Fruit fly (Drosophila melanogaster) whole organism, embryonic: ENCODE measurements around the gene spn-B.

Source experiments
- Adf1 ChIP-seq: fragments of 200-800 bp; sonication (Bioruptor generic); IDR thresholded peaks from 2 replicates; pipeline ENCODE4 v1.3.6; 2022; ENCODE audit warnings: missing biosample characterization, missing genetic modification characterization
- CG10462 ChIP-seq: fragments of 200-800 bp; sonication (Bioruptor generic); optimal IDR thresholded peaks from 2 replicates; lab custom pipeline; 2016; ENCODE audit warnings: missing biosample characterization, missing genetic modification characterization
- CG10959 ChIP-seq: fragments of 200-800 bp; sonication (Bioruptor generic); IDR thresholded peaks from 2 replicates; pipeline ENCODE4 v1.3.6; 2022; ENCODE audit warnings: missing biosample characterization, missing genetic modification characterization
- CG11085 ChIP-seq: fragments of 200-800 bp; sonication (Bioruptor generic); IDR thresholded peaks from 2 replicates; pipeline ENCODE4 v1.3.6; 2022; ENCODE audit warnings: missing biosample characterization, missing genetic modification characterization
- CG12155 ChIP-seq: fragments of 200-800 bp; sonication (Bioruptor generic); optimal IDR thresholded peaks from 3 replicates; lab custom pipeline; 2016; ENCODE audit warnings: missing biosample characterization, missing genetic modification characterization
- CG1233 ChIP-seq: fragments of 200-800 bp; sonication (Bioruptor generic); optimal IDR thresholded peaks from 4 replicates; lab custom pipeline; 2018; ENCODE audit warnings: missing biosample characterization, mild to moderate bottlenecking, missing genetic modification characterization
- CG12744 ChIP-seq: fragments of 200-800 bp; sonication (Bioruptor generic); optimal IDR thresholded peaks from 2 replicates; lab custom pipeline; 2016; ENCODE audit warnings: missing biosample characterization, missing genetic modification characterization
- CG13775 ChIP-seq: fragments of 200-800 bp; sonication (Bioruptor generic); optimal IDR thresholded peaks from 3 replicates; lab custom pipeline; 2017; ENCODE audit warnings: missing biosample characterization, mild to moderate bottlenecking, missing genetic modification characterization
- CG14965 ChIP-seq: fragments of 200-800 bp; sonication (Bioruptor generic); optimal IDR thresholded peaks from 2 replicates; lab custom pipeline; 2016; ENCODE audit warnings: missing biosample characterization, missing genetic modification characterization, borderline replicate concordance
- CG18011 ChIP-seq: fragments of 200-800 bp; sonication (Bioruptor generic); optimal IDR thresholded peaks from 2 replicates; lab custom pipeline; 2017; ENCODE audit warnings: missing biosample characterization, missing genetic modification characterization, mild to moderate bottlenecking, moderate library complexity, missing genotype
- CG2202 ChIP-seq: fragments of 200-800 bp; sonication (Bioruptor generic); optimal IDR thresholded peaks from 2 replicates; lab custom pipeline; 2018; ENCODE audit warnings: missing biosample characterization, mild to moderate bottlenecking, missing genetic modification characterization
- CG2875 ChIP-seq: fragments of 200-800 bp; sonication (Bioruptor generic); optimal IDR thresholded peaks from 2 replicates; lab custom pipeline; 2017; ENCODE audit warnings: missing biosample characterization, mild to moderate bottlenecking, missing genetic modification characterization, missing genetic modification reagents
- CG30020 ChIP-seq: fragments of 200-800 bp; optimal IDR thresholded peaks from 2 replicates; lab custom pipeline; 2019; ENCODE audit warnings: missing biosample characterization, mild to moderate bottlenecking, missing genetic modification characterization, moderate library complexity
- CG30431 ChIP-seq: fragments of 200-800 bp; sonication (Bioruptor generic); optimal IDR thresholded peaks from 2 replicates; lab custom pipeline; 2017; ENCODE audit warnings: missing biosample characterization, missing genetic modification characterization
- CG31224 ChIP-seq: fragments of 200-800 bp; sonication (Bioruptor generic); IDR thresholded peaks from 2 replicates; pipeline ENCODE4 v1.3.6; 2022; ENCODE audit warnings: missing biosample characterization, missing genetic modification characterization
- CG34224 ChIP-seq: fragments of 200-800 bp; sonication (Bioruptor generic); IDR thresholded peaks from 3 replicates; pipeline ENCODE4 v1.3.6; 2022; ENCODE audit warnings: missing biosample characterization, missing genetic modification characterization; ENCODE audit not compliant: partially characterized antibody
- CG34376 ChIP-seq: fragments of 200-800 bp; sonication (Bioruptor generic); optimal IDR thresholded peaks from 2 replicates; lab custom pipeline; 2018; ENCODE audit warnings: missing biosample characterization, mild to moderate bottlenecking, missing genetic modification characterization
- CG4730 ChIP-seq: fragments of 200-800 bp; sonication (Bioruptor generic); IDR thresholded peaks from 2 replicates; pipeline ENCODE4 v1.3.6; 2022; ENCODE audit warnings: missing biosample characterization, missing genetic modification characterization
- CG4820 ChIP-seq: fragments of 200-800 bp; sonication (Bioruptor generic); optimal IDR thresholded peaks from 3 replicates; lab custom pipeline; 2016; ENCODE audit warnings: missing biosample characterization, missing genetic modification characterization
- CG6854 ChIP-seq: fragments of 200-800 bp; sonication (Bioruptor generic); optimal IDR thresholded peaks from 3 replicates; lab custom pipeline; 2017; ENCODE audit warnings: missing biosample characterization, mild to moderate bottlenecking, missing genetic modification characterization
- CG7271 ChIP-seq: fragments of 200-800 bp; sonication (Bioruptor generic); optimal IDR thresholded peaks from 2 replicates; lab custom pipeline; 2018; ENCODE audit warnings: missing biosample characterization, mild to moderate bottlenecking, missing genetic modification characterization, moderate library complexity
- CG8478 ChIP-seq: fragments of >200 bp; optimal IDR thresholded peaks from 2 replicates; lab custom pipeline; 2018
- D19A ChIP-seq: fragments of 200-800 bp; optimal IDR thresholded peaks from 3 replicates; lab custom pipeline; 2019; ENCODE audit warnings: missing biosample characterization, mild to moderate bottlenecking, missing genetic modification characterization, moderate library complexity
- Dad ChIP-seq: fragments of 200-800 bp; sonication (Bioruptor generic); optimal IDR thresholded peaks from 3 replicates; lab custom pipeline; 2016; ENCODE audit warnings: missing biosample characterization, missing genetic modification characterization
- Dip2 ChIP-seq: fragments of 200-800 bp; sonication (Bioruptor generic); IDR thresholded peaks from 2 replicates; pipeline ENCODE4 v1.3.6; 2022; ENCODE audit warnings: missing biosample characterization, missing genetic modification characterization
- E2f2 ChIP-seq: fragments of 200-800 bp; sonication (Bioruptor generic); IDR thresholded peaks from 2 replicates; pipeline ENCODE4 v1.3.6; 2022; ENCODE audit warnings: missing biosample characterization, missing genetic modification characterization
- Eip74EF ChIP-seq, 2 experiments: fragments of 200-800 bp in 1 of 2; fragments of >200 bp in 1 of 2; sonication (Bioruptor generic) in 1 of 2; optimal IDR thresholded peaks; 2 replicates each; lab custom pipeline; 2017 to 2019; ENCODE audit warnings: missing biosample characterization in 2 of 2, missing genetic modification characterization in 2 of 2, mild to moderate bottlenecking in 1 of 2, moderate library complexity in 1 of 2
- GATAe ChIP-seq: fragments of 200-800 bp; sonication (Bioruptor generic); conservative IDR thresholded peaks from 2 replicates; pipeline ENCODE4 v1.3.6; 2022; ENCODE audit warnings: missing biosample characterization, missing genetic modification characterization
- Gsc ChIP-seq: fragments of 200-800 bp; sonication (Bioruptor generic); IDR thresholded peaks from 2 replicates; pipeline ENCODE4 v1.3.6; 2022; ENCODE audit warnings: missing biosample characterization, missing genetic modification characterization
- HLH3B ChIP-seq: fragments of 200-800 bp; sonication (Bioruptor generic); IDR thresholded peaks from 2 replicates; pipeline ENCODE4 v1.3.6; 2022; ENCODE audit warnings: missing biosample characterization, missing genetic modification characterization
- Nf-YC ChIP-seq: fragments of 200-800 bp; optimal IDR thresholded peaks from 3 replicates; lab custom pipeline; 2019; ENCODE audit warnings: missing biosample characterization, mild to moderate bottlenecking, missing genetic modification characterization, moderate library complexity
- Sry-δ ChIP-seq: fragments of 200-800 bp; sonication (Bioruptor generic); optimal IDR thresholded peaks from 2 replicates; lab custom pipeline; 2016; ENCODE audit warnings: missing biosample characterization, missing genetic modification characterization
- corto ChIP-seq: fragments of 200-800 bp; sonication (Bioruptor generic); optimal IDR thresholded peaks from 2 replicates; lab custom pipeline; 2016; ENCODE audit warnings: missing biosample characterization, mild to moderate bottlenecking, missing genetic modification characterization, moderate library complexity
- cwo ChIP-seq: fragments of 200-800 bp; sonication (Bioruptor generic); optimal IDR thresholded peaks from 3 replicates; lab custom pipeline; 2017; ENCODE audit warnings: missing biosample characterization, missing genetic modification characterization, mild to moderate bottlenecking, moderate library complexity, missing genetic modification reagents
- esg ChIP-seq: fragments of 200-800 bp; sonication (Bioruptor generic); conservative IDR thresholded peaks from 2 replicates; pipeline ENCODE4 v1.3.6; 2022; ENCODE audit warnings: missing biosample characterization, missing genetic modification characterization
- ewg ChIP-seq: fragments of 200-800 bp; sonication (Bioruptor generic); optimal IDR thresholded peaks from 3 replicates; lab custom pipeline; 2017; ENCODE audit warnings: mild to moderate bottlenecking, missing biosample characterization, missing genetic modification reagents, missing genetic modification characterization
- fd102C ChIP-seq: fragments of 200-800 bp; sonication (Bioruptor generic); optimal IDR thresholded peaks from 2 replicates; lab custom pipeline; 2018; ENCODE audit warnings: missing biosample characterization, mild to moderate bottlenecking, missing genetic modification characterization, moderate library complexity
- gce ChIP-seq: fragments of 200-800 bp; sonication (Bioruptor generic); IDR thresholded peaks from 3 replicates; pipeline ENCODE4 v1.3.6; 2022; ENCODE audit warnings: missing biosample characterization, missing genetic modification characterization
- grn ChIP-seq: fragments of 200-800 bp; sonication (Bioruptor generic); optimal IDR thresholded peaks from 3 replicates; lab custom pipeline; 2017; ENCODE audit warnings: missing biosample characterization, missing genetic modification characterization
- ham ChIP-seq: fragments of 200-800 bp; sonication (Bioruptor generic); IDR thresholded peaks from 2 replicates; pipeline ENCODE4 v1.3.6; 2022; ENCODE audit warnings: missing biosample characterization, missing genetic modification characterization
- ind ChIP-seq: fragments of 200-800 bp; sonication (Bioruptor generic); optimal IDR thresholded peaks from 3 replicates; lab custom pipeline; 2016; ENCODE audit warnings: missing biosample characterization, missing genetic modification characterization
- inv ChIP-seq: fragments of 200-800 bp; sonication (Bioruptor generic); IDR thresholded peaks from 2 replicates; pipeline ENCODE4 v1.3.6; 2022; ENCODE audit warnings: missing biosample characterization, missing genetic modification characterization; ENCODE audit not compliant: partially characterized antibody
- jing ChIP-seq: fragments of 200-800 bp; sonication (Bioruptor generic); optimal IDR thresholded peaks from 2 replicates; lab custom pipeline; 2018; ENCODE audit warnings: missing biosample characterization, mild to moderate bottlenecking, missing genetic modification characterization
- mld ChIP-seq: fragments of 200-800 bp; sonication (Bioruptor generic); IDR thresholded peaks from 3 replicates; pipeline ENCODE4 v1.3.6; 2022; ENCODE audit warnings: missing biosample characterization, missing genetic modification characterization; ENCODE audit not compliant: partially characterized antibody
- otp ChIP-seq: fragments of 200-800 bp; sonication (Bioruptor generic); IDR thresholded peaks from 3 replicates; pipeline ENCODE4, ENCODE4 v1.3.6; 2022; ENCODE audit warnings: missing biosample characterization, missing genetic modification characterization
- peb ChIP-seq: fragments of 200-800 bp; sonication (Bioruptor generic); IDR thresholded peaks from 2 replicates; pipeline ENCODE4 v1.3.6; 2022; ENCODE audit warnings: missing biosample characterization, missing genetic modification characterization
- pros ChIP-seq: fragments of 200-800 bp; sonication (Bioruptor generic); optimal IDR thresholded peaks from 3 replicates; lab custom pipeline; 2019; ENCODE audit warnings: missing biosample characterization, mild to moderate bottlenecking, missing genetic modification characterization, moderate library complexity
- ro ChIP-seq: fragments of 200-800 bp; sonication (Bioruptor generic); IDR thresholded peaks from 2 replicates; pipeline ENCODE4 v1.3.6; 2022; ENCODE audit warnings: missing biosample characterization, missing genetic modification characterization
- stwl ChIP-seq: fragments of 200-800 bp; sonication (Bioruptor generic); optimal IDR thresholded peaks from 3 replicates; lab custom pipeline; 2018; ENCODE audit warnings: missing biosample characterization, mild to moderate bottlenecking, missing genetic modification characterization, moderate library complexity
- tll ChIP-seq, 2 experiments: fragments of 200-800 bp in 1 of 2; fragments of >200 bp in 1 of 2; sonication (Bioruptor generic) in 1 of 2; optimal IDR thresholded peaks; 2 replicates each; lab custom pipeline; 2017 to 2019; ENCODE audit warnings: missing biosample characterization in 2 of 2, missing genetic modification characterization in 2 of 2, mild to moderate bottlenecking in 1 of 2, moderate library complexity in 1 of 2
- vfl ChIP-seq: fragments of 200-800 bp; sonication (Bioruptor generic); optimal IDR thresholded peaks from 2 replicates; lab custom pipeline; 2016; ENCODE audit warnings: missing biosample characterization, missing genetic modification characterization

Gene spn-B

DNA sequence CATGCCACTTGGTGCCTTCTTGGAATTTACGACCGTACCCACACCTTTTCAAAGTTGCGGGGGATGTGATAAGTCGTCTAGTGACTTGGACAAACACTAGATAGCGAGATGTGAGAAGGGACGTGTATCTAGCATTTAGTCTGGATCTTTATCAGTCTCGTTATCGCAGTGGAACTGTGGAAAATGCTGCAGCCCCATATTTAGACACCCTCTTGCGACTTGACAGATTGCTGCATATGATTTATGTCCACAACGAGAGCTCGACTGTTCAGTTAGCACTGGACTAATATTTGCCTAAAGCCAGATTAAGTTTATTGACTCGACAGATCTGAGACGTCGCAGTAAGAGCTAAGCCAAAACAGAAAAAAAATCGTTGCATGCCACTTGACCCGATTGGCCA lies 28.0 kb upstream of the spn-B start (continued):
- TF ChIP-seq CG18011 (no peak), CG34224 (GFP tag; lab: Robert Waterston, UW) (no peak), CG12155 (GFP tag; lab: Kevin White, UChicago) (no peak), gce (no peak; the same call in 2 of the 3 replicates), ro (GFP tag; lab: Robert Waterston, UW) (no peak), CG34376 (GFP tag; lab: Kevin White, UChicago) (no peak), CG10959 (GFP tag; lab: Robert Waterston, UW) (no peak), CG1233 (GFP tag; lab: Kevin White, UChicago) (peak; percentile 62), CG4730 (GFP tag; lab: Robert Waterston, UW) (no peak), peb (GFP tag; lab: Robert Waterston, UW) (no peak), jing (GFP tag; lab: Kevin White, UChicago) (no peak), CG2875 (GFP tag; lab: Kevin White, UChicago) (peak; percentile 11), CG14965 (GFP tag; lab: Kevin White, UChicago) (no peak), ewg (GFP tag; lab: Kevin White, UChicago) (peak; percentile 17), grn (GFP tag; lab: Kevin White, UChicago) (peak; percentile 10), Nf-YC (tag; lab: Kevin White, UChicago) (no peak), CG7271 (tag; lab: Kevin White, UChicago) (no peak), otp (GFP tag; lab: Robert Waterston, UW) (peak; percentile 42; the same call in 1 of the 3 replicates), inv (GFP tag; lab: Robert Waterston, UW) (no peak), Gsc (GFP tag; lab: Robert Waterston, UW) (no peak), Sry-δ (GFP tag; lab: Kevin White, UChicago) (no peak), CG13775 (GFP tag; lab: Kevin White, UChicago) (no peak), tll (GFP tag; optimal IDR thresholded peaks at IDR 0.05; lab: Kevin White, UChicago) (no peak), CG4820 (GFP tag; lab: Kevin White, UChicago) (no peak), D19A (tag; lab: Kevin White, UChicago) (peak; percentile 16), stwl (tag; lab: Kevin White, UChicago) (no peak), vfl (GFP tag; lab: Kevin White, UChicago) (no peak), fd102C (GFP tag; lab: Kevin White, UChicago) (no peak), ind (GFP tag; lab: Kevin White, UChicago) (no peak), CG2202 (tag; lab: Kevin White, UChicago) (peak; percentile 30), HLH3B (GFP tag; lab: Robert Waterston, UW) (peak; percentile 30; the same call in 1 of the 2 replicates), corto (no peak), CG30431 (GFP tag; lab: Kevin White, UChicago) (no peak), CG30020 (tag; lab: Kevin White, UChicago) (no peak), CG12744 (GFP tag; lab: Kevin White, UChicago) (no peak), Eip74EF (GFP tag; optimal IDR thresholded peaks at IDR 0.05; lab: Kevin White, UChicago) (no peak), CG8478 (lab: Kevin White, UChicago) (no peak), cwo (no peak), CG31224 (GFP tag; lab: Robert Waterston, UW) (no peak), esg (GFP tag; lab: Robert Waterston, UW) (no peak), GATAe (GFP tag; lab: Robert Waterston, UW) (no peak), CG11085 (GFP tag; lab: Robert Waterston, UW) (no peak), CG6854 (GFP tag; lab: Kevin White, UChicago) (no peak), ham (GFP tag; lab: Robert Waterston, UW) (no peak), mld (GFP tag; lab: Robert Waterston, UW) (no peak), CG10462 (GFP tag; lab: Kevin White, UChicago) (no peak), Adf1 (GFP tag; lab: Robert Waterston, UW) (no peak), E2f2 (GFP tag; lab: Robert Waterston, UW) (no peak), Dip2 (GFP tag; lab: Robert Waterston, UW) (no peak), Dad (GFP tag; lab: Kevin White, UChicago) (no peak), pros (GFP tag; lab: Kevin White, UChicago) (peak; percentile 85)
